Worm (Caenorhabditis elegans): Measurements from ENCODE around the gene ssp-35.
A peak's percentile ranks its signal among the peaks of the same experiment; 100 is the strongest.

The ssp-35 gene

DNA sequence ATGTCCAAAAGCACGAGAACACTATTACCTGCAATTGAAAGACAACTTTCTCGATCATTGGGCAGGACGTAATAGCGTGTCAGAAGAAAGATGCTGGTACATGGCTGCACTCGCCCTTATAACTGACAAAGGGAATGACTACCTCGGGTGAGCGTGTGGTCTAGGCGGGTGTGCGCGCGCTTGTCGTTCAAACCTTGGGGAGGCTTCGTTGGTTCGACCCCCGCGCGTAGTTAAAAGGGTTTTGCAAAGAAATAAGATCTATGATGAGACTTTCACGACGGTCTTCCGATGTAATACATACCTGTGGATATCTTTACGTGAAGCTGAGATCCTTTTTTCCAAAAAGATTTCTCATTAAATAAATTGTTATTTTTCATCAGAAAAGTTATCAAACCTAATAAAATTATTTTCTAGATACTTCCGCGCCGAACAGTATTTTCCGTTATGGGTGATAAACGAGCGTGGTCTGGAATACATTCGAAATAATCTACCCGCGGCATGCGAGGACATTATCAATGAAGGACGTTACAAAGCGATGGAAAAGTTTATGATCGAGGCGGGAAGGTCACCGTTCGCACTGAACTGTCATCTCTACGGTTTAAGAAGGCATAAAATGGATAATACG, 39.9 kb upstream of the ssp-35 start (continued):
- TF ChIP-seq unc-130 (GFP tag; optimal IDR thresholded peaks at IDR 0.05) (peak; percentile 83), aly-2 (tag; optimal IDR thresholded peaks at IDR 0.05) (peak; percentile 94), jun-1 (tag; optimal IDR thresholded peaks at IDR 0.05) (peak; percentile 73), fos-1 (tag; optimal IDR thresholded peaks at IDR 0.05) (no peak), F10B5.3 (tag; optimal IDR thresholded peaks at IDR 0.05) (peak; percentile 94), vab-7 (GFP tag; IDR thresholded peaks at IDR 0.05) (peak; percentile 99), spr-3 (GFP tag; optimal IDR thresholded peaks at IDR 0.05) (peak; percentile 97), T26A8.4 (GFP tag; IDR thresholded peaks at IDR 0.05) (peak; percentile 98), nhr-48 (tag; optimal IDR thresholded peaks at IDR 0.05) (peak; percentile 93), fkh-10 (GFP tag; optimal IDR thresholded peaks at IDR 0.05) (peak; percentile 60), daf-8 (GFP tag; IDR thresholded peaks at IDR 0.05) (peak; percentile 96), ceh-44 (GFP tag; IDR thresholded peaks at IDR 0.05) (peak; percentile 98), daf-12 (tag; optimal IDR thresholded peaks at IDR 0.05) (no peak), mxl-3 (GFP tag; optimal IDR thresholded peaks at IDR 0.05) (peak; percentile 91), mdt-29 (GFP tag; IDR thresholded peaks at IDR 0.05) (peak; percentile 95), F26F4.8 (GFP tag; conservative IDR thresholded peaks at IDR 0.05) (peak; percentile 100), lin-15B (tag; optimal IDR thresholded peaks at IDR 0.05) (no peak), ceh-32 (tag; optimal IDR thresholded peaks at IDR 0.05; ENCODE audit: poor library complexity) (peak; percentile 85), saeg-2 (GFP tag; IDR thresholded peaks at IDR 0.05) (peak; percentile 99), mxl-2 (GFP tag; conservative IDR thresholded peaks at IDR 0.05) (peak; percentile 93), daf-16 (GFP tag; optimal IDR thresholded peaks at IDR 0.05) (peak; percentile 96 to 98), daf-16 (tag; optimal IDR thresholded peaks at IDR 0.05) (peak; percentile 81), ztf-7 (tag; optimal IDR thresholded peaks at IDR 0.05) (peak; percentile 70), lin-39 (tag; optimal IDR thresholded peaks at IDR 0.05) (no peak), nhr-77 (tag; optimal IDR thresholded peaks at IDR 0.05) (peak; percentile 75), nhr-41 (GFP tag; IDR thresholded peaks at IDR 0.05) (peak; percentile 100), lin-38 (GFP tag; IDR thresholded peaks at IDR 0.05) (peak; percentile 93), nhr-111 (GFP tag; optimal IDR thresholded peaks at IDR 0.05) (peak; percentile 100), egl-43 (GFP tag; IDR thresholded peaks at IDR 0.05) (peak; percentile 100), ces-1 (GFP tag; optimal IDR thresholded peaks at IDR 0.05) (peak; percentile 55), mep-1 (tag; optimal IDR thresholded peaks at IDR 0.05) (peak; percentile 91), cey-2 (tag; optimal IDR thresholded peaks at IDR 0.05; ENCODE audit: borderline replicate concordance, insufficient read depth) (peak; percentile 42), sdz-12 (GFP tag; optimal IDR thresholded peaks at IDR 0.05) (peak; percentile 98), nhr-102 (tag; optimal IDR thresholded peaks at IDR 0.05) (peak; percentile 95), lin-13 (GFP tag; optimal IDR thresholded peaks at IDR 0.05) (peak; percentile 67), ceh-82 (tag; optimal IDR thresholded peaks at IDR 0.05) (no peak), arid-1 (GFP tag; conservative IDR thresholded peaks at IDR 0.05) (peak; percentile 99), dmd-9 (GFP tag; IDR thresholded peaks at IDR 0.05) (peak; percentile 96), lim-7 (GFP tag; IDR thresholded peaks at IDR 0.05) (peak; percentile 100), nhr-28 (tag; optimal IDR thresholded peaks at IDR 0.05) (no peak), rbr-2 (tag; optimal IDR thresholded peaks at IDR 0.05) (peak; percentile 94), zag-1 (tag; optimal IDR thresholded peaks at IDR 0.05) (peak; percentile 26), hlh-30 (tag; optimal IDR thresholded peaks at IDR 0.05; ENCODE audit: insufficient read depth) (peak; percentile 88), madf-9 (GFP tag; conservative IDR thresholded peaks at IDR 0.05) (peak; percentile 95), nhr-6 (tag; optimal IDR thresholded peaks at IDR 0.05) (peak; percentile 91), Y75B8A.6 (GFP tag; IDR thresholded peaks at IDR 0.05) (peak; percentile 96), egl-27 (tag; optimal IDR thresholded peaks at IDR 0.05) (peak; percentile 38), zip-11 (GFP tag; IDR thresholded peaks at IDR 0.05) (peak; percentile 94), Y48G9A.11 (GFP tag; IDR thresholded peaks at IDR 0.05) (peak; percentile 96), tra-1 (GFP tag; IDR thresholded peaks at IDR 0.05) (peak; percentile 99), tag-97 (GFP tag; IDR thresholded peaks at IDR 0.05) (peak; percentile 93)
